Worm (Caenorhabditis elegans) whole organism, L4/young adult: Measurements from ENCODE around the gene cmtr-1.
A peak's percentile ranks its signal among the peaks of the same experiment; 100 is the strongest.
"Not testable (repeated sequence)": the region's sequence is repeated elsewhere in the genome, so short reads cannot be mapped to it uniquely, and the experiment has no call there.

Experiments
- W03F9.2 ChIP-seq: fragments of 150-350 bp; optimal IDR thresholded peaks from 2 replicates; lab custom pipeline; 2014; ENCODE audit warnings: missing biosample characterization, missing genetic modification characterization
- dao-5 ChIP-seq: sonication (generic microtip); optimal IDR thresholded peaks from 2 replicates; lab custom pipeline; 2016; ENCODE audit warnings: missing genotype, missing genetic modification characterization, moderate library complexity, missing compliant biosample characterization
- him-1 ChIP-seq: sonication (generic microtip); optimal IDR thresholded peaks from 2 replicates; lab custom pipeline; 2016; ENCODE audit warnings: missing genotype, missing genetic modification reagents, missing genetic modification characterization, missing compliant biosample characterization

The cmtr-1 gene

DNA sequence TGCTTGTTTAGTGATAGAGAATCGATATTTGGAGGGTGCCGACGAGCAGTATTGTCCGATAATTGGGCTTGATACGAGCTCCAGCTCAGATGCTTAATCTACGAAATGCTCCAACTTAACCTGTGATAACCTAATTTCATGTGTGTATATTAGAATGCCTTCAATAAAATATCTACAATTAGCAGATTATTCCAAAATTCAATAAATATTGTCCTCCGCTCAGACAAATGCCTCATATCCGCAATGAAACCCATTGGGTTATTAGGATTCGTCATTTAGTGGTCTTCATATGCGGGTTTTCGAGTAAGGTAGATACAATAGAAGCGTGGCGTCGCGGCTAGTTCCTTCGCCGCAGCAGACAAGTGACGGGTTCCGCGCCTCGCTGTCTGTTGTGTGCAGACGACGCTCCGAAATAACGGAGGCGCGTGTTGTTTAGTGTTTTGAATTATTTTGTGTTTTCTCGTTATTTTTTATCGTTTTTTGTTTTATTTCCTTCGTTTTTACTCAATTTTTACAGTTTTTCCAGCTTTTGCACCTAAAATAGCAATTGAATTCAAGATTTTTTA is at the start of gene cmtr-1:
cmtr-1 (plus strand) TSS at position 516 of the 566 bp plus-strand sequence.
- TF ChIP-seq dao-5 (tag; lab: Kevin White, UChicago) (peak; percentile 76), him-1 (tag; lab: Kevin White, UChicago) (peak; percentile 96), W03F9.2 (tag; lab: Kevin White, UChicago) (peak; percentile 96)

DNA sequence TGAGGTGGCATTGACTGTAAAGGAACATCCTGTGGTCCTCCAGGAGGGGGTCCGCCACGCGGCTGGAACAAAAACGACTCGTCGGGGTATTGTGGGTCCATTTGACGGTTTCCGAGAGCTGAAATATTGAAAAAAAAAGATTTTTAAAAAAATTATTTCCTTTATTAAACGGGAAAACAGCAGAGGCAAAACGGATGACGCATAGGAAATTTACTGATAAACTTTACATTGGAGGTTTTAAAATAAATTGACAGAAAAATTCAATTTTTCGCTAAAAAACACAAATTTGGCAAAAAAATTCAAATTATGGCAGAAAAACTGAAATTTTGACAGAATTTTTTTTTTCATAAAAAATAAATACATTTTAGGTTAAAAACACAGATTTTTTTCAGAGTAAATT is 42.0 kb upstream of the cmtr-1 start, which contains the start of gene Y53F4B.5:
Y53F4B.5 (minus strand) TSS at position 101 of the 400 bp plus-strand sequence.
- TF ChIP-seq dao-5 (tag; lab: Kevin White, UChicago) (no peak), him-1 (tag; lab: Kevin White, UChicago) (no peak), W03F9.2 (tag; lab: Kevin White, UChicago) (no peak)

DNA sequence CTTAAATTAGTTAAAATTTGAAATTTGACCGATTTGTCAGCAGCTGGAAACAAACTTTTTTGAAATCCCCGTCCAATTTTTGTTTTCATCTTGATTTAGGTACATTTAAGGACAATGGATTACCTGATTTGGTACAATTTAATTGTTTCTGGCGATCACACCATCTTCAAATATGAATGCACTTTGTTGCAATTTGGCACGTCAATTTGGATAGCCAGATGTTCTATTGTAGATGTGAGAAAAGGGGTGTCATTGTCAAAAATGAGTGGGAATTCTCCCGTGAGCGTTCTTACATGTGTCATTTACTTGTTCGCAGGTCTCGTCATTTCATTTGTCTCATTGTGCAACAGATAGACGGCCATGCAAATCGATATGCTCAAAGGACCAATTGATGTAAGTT is 37.7 kb upstream of the cmtr-1 start, which contains the start of gene Y53F4B.43:
Y53F4B.43 (plus strand) TSS at position 301 of the 400 bp plus-strand sequence.
- not testable (repeated sequence) for TF ChIP-seq him-1, dao-5, W03F9.2 (tag; lab: Kevin White, UChicago)

DNA sequence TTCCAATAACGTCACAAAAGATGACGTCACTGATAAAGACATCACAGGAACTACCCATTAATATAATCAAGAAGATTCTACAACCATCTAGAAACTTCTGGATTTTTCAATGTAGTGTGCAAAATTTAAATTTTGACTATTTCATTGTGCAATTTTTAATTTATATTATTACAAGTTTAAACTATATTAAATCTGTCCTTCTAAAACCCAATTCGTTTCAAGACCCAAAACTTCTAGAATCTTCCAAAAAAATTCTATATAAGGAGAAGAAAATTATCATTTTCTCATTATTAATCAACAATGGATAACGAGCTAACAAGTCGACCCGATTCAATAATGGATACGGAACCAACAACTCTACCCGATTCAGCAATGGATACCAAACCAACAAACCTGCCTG is 33.3 kb upstream of the cmtr-1 start, which contains the start of gene Y53F4B.7:
Y53F4B.7 (plus strand) TSS at position 301 of the 400 bp plus-strand sequence.
- TF ChIP-seq W03F9.2, dao-5, him-1 (tag; lab: Kevin White, UChicago): not testable (repeated sequence)

DNA sequence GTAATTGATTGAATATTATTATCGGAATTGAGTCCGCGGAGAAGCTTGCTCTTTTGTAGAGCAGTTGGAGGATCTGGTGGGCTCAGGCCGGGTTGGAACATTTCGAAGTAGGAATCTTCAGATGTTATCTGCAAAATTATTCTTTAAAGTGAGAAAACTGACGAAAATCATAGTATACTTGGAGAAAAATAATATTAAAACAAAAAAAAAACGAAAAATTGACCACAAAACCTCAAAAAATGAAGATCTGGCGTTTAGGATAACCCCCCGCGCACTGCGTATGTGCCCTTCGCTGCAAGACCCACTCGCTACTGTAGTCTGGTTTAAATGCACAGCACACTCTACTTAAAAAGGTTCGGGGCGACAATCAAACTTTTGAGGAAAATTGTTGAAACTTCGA is 22.5 kb upstream of the cmtr-1 start, which contains the start of gene Y53F4B.10:
Y53F4B.10 (minus strand) TSS at position 101 of the 400 bp plus-strand sequence.
- TF ChIP-seq W03F9.2 (tag; lab: Kevin White, UChicago), result no peak
- TF ChIP-seq dao-5 (tag; lab: Kevin White, UChicago), result no peak
- TF ChIP-seq him-1 (tag; lab: Kevin White, UChicago), result no peak

DNA sequence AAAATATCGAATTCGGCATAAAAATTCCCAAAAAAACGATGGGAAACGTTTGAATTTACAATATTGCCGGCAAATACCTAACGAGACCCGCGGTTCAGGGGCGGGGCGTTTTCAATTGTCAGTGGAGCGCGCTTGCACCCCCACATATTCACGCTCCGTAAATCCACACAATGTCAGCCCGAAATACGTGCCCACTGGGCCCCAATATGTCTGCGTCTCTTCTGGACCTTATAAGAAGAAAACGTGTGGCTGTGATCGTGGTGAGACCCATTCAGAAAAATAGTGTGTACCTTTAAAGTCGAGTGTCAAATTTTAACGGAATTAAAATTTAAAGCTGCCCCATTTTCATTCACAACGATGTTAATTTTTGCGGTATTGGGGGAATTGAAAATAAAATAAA is 21.4 kb upstream of the cmtr-1 start:
- TF ChIP-seq W03F9.2 (tag; lab: Kevin White, UChicago) (no peak), him-1 (tag; lab: Kevin White, UChicago) (no peak), dao-5 (tag; lab: Kevin White, UChicago) (no peak)

DNA sequence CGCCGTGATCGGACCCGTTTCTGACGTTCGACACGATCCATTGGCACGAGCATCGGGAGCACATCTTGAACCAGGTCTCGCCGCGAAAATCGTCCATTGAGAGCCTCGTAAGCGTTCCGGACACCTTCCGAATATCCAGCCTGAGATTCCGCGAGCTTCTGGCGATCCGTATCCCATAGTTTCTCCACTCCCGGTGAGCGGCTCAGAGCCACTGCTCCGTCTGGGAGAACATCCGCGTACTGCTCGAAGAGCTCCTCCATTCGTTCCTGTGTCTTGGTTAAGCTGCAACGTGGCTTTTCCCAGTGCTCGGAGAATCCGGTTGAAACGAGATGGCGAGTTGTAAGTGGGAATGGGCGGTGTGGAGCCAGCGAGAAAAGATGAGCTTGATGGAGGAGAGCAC is 20.8 kb upstream of the cmtr-1 start:
- TF ChIP-seq dao-5 (tag; lab: Kevin White, UChicago) (no peak), him-1 (tag; lab: Kevin White, UChicago) (no peak), W03F9.2 (tag; lab: Kevin White, UChicago) (no peak)

DNA sequence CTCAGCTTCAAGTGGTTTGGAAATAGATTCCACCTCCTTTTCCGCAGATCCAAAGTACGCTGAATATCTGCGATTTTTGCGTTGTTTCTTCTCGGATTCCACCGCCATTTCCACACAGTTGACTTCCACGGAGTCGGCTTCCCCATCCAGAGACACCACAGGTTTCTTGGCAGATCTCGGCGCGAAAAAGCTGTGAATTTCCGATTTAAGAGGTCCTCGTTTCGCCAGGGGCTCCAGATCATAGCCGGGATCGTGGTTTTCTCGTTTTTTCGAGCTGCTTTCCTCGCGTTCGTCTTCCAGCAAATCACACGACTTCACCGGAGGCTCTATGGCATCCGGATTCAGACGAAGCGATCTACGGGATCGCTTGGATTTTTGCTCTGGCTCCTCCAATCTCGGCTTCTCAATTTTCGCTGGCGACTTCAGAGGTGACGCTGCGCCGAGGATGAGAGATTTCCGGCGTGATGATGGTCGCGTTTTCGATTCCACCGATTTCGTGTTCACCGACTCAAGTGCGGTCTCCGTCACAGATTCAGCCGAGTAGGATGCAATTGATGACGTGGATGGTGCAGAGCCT is 17.3 kb upstream of the cmtr-1 start:
- TF ChIP-seq W03F9.2 (tag; lab: Kevin White, UChicago) (no peak), him-1 (tag; lab: Kevin White, UChicago) (no peak), dao-5 (tag; lab: Kevin White, UChicago) (no peak)

DNA sequence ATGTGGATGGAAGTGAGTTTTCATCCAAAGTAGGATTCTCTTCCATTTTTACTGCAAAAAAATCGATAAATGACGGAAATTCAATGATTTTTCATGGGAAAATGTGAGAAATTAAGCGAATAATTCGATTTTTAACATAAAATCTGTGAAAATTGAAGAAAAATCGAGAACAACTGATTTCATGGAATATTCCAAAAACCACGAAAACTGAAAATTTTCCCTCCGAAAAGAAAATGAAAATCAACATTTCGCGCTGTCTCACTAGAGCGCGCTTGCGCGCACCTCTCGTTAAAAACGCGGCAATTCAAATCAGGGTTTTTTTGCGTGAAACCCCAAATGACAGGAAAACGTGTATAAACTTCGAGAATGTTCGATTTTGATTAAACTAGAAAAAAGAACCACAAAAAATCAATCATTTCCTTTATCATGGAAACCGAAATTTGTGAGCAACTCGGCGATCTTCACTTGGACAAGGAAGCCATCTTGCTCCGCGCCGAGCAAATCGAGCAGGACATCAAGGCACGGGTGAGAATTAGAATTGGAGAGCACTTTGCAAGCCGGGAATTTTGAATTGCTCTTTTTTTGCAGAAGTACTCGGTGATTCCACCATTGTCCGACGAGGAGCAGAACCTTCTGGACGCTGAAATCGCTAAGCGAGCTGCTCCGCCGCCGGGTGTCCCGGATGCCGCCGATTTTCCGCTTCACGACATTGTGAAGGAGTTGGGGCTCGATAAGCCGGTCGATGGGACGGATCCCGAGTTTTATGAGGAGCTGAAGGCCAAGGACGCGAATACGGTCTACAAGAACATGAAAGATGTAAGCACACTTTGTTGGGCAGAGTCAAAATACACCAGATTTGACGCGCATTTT is 15.3 kb upstream of the cmtr-1 start, which contains the start of the genes Y53F4B.9 and Y53F4B.11:
Y53F4B.9 (minus strand) TSS at position 51 of the 870 bp plus-strand sequence.
Y53F4B.11 (plus strand) TSS at position 383 of the 870 bp plus-strand sequence.
- TF ChIP-seq him-1 (tag; lab: Kevin White, UChicago) (no peak), W03F9.2 (tag; lab: Kevin White, UChicago) (peak; percentile 42)

DNA sequence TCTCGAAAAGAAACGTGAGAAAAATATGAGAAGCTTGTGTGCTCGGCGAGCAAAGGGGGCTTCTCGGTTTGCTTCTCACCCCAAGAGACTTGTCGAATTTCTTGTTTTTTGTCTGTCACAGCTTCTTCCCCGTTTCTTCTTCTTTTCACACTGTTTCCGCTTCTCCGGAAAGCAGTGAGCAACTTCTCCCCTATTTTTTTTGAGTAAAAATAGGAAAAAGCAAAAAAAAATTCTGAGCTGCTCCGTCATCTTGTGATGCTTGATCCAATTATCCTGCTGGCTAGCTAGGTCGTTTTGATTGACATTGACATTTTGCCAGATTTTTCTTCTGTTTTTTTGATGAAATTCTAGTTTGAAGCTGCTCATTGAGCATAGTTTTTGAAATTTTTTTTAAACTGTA is 11.5 kb upstream of the cmtr-1 start, which contains the start of gene Y53F4B.51:
Y53F4B.51 (minus strand) TSS at position 63 of the 400 bp plus-strand sequence.
- TF ChIP-seq him-1 (tag; lab: Kevin White, UChicago), result no peak
- no peak for TF ChIP-seq dao-5 (tag; lab: Kevin White, UChicago)

DNA sequence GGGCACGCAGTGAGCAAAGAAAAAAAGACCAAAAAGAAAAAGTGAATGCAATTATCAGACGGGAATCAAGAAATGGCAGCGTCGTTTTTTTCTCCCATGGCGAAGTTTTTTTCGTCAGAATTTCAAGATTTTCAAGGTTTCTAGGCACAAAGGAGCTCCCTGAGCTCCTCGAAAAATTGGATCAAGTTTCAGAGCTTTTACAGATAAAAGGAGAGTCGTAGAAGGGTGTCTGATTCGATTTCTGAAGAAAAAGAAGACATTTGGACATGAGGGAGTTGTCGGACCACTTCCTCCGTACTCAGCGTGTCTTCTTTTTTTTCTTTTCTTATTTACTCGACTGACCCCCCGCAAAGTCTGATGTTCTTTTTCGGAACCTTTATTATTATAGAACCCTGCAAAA is 10.2 kb upstream of the cmtr-1 start:
- no peak for TF ChIP-seq W03F9.2 (tag; lab: Kevin White, UChicago)
- TF ChIP-seq him-1 (tag; lab: Kevin White, UChicago), result no peak
- TF ChIP-seq dao-5 (tag; lab: Kevin White, UChicago), result no peak

DNA sequence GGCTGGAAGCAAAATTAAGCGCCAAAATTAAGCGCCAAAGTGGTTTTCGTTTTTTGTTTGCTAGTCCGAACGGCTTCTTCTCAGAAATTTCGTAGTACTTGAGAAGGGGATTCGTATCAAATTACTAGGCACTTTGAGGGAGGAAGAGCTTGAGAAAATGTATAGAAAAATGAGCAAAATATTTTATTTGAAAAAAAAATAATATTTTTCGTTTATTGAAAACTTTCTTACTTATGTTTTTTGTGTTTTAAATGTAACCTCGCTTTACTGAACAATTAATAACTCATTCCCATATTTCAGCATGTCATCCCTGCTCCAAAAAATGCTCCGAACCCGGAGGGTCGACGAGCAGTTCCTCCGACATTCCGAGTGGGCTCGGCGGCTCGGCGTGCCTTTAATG is 7.0 kb upstream of the cmtr-1 start, which contains the start of gene Y53F4B.12:
Y53F4B.12 (plus strand) TSS at position 301 of the 400 bp plus-strand sequence.
- no peak for TF ChIP-seq W03F9.2 (tag; lab: Kevin White, UChicago)
- TF ChIP-seq dao-5 (tag; lab: Kevin White, UChicago), result no peak
- no peak for TF ChIP-seq him-1 (tag; lab: Kevin White, UChicago)
